Worm (Caenorhabditis elegans) whole organism, late embryonic: ENCODE measurements around the gene str-93.

ENCODE experiments used
- C38D4.7 ChIP-seq: fragments of 200-800 bp; sonication (Bioruptor generic); optimal IDR thresholded peaks from 2 replicates; lab custom pipeline; 2018; ENCODE audit warnings: mild to moderate bottlenecking, missing genetic modification characterization, moderate library complexity, missing compliant biosample characterization
- F13H6.1 ChIP-seq: sonication (generic microtip); optimal IDR thresholded peaks from 2 replicates; lab custom pipeline; 2016; ENCODE audit warnings: missing genetic modification characterization, missing compliant biosample characterization
- che-1 ChIP-seq: sonication (generic microtip); optimal IDR thresholded peaks from 2 replicates; lab custom pipeline; 2016; ENCODE audit warnings: mild to moderate bottlenecking, missing genetic modification characterization, missing compliant biosample characterization
- dve-1 ChIP-seq: sonication (generic microtip); optimal IDR thresholded peaks from 2 replicates; lab custom pipeline; 2017; ENCODE audit warnings: antibody characterized with exemption, mild to moderate bottlenecking, missing genetic modification characterization, missing compliant biosample characterization

DNA sequence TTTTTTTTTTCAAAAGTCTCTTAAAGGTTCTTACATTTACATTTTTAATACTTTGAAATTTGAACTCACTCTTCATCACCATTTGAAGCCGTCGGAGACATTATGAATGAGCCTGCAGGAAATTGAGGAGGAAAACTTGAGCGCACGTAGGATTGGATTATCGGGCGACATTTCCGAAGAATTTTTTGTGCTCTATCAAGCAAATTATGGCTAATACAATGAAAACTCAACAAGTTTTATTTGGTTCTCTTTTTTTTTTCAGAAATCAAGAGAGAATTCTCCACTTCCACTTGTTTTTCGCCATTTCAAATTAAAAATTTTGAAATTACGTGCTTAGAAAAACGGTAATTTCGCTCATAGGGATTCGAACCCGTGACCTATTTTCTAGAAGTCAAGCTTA lies 5.6 kb downstream of the str-93 start, which contains the start of gene F59A1.12:
- TF ChIP-seq C38D4.7 (GFP tag; lab: Kevin White, UChicago) (no peak), dve-1 (no peak), che-1 (tag; lab: Kevin White, UChicago) (no peak), F13H6.1 (no peak)
